Fruit fly (Drosophila melanogaster) whole organism, embryonic: Measurements from ENCODE around the gene CG14982.

Experiments
- Atf-2 ChIP-seq: fragments of 200-800 bp; sonication (Bioruptor generic); optimal IDR thresholded peaks from 2 replicates; lab custom pipeline; 2016; ENCODE audit warnings: missing biosample characterization, missing genetic modification characterization
- CG2199 ChIP-seq: fragments of 200-800 bp; sonication (Bioruptor generic); IDR thresholded peaks from 3 replicates; pipeline ENCODE4 v1.3.6; 2022; ENCODE audit warnings: missing biosample characterization, missing genetic modification characterization
- CG34422 ChIP-seq: fragments of 200-800 bp; sonication (Bioruptor generic); IDR thresholded peaks from 3 replicates; pipeline ENCODE4 v1.3.6; 2022; ENCODE audit warnings: missing biosample characterization, missing genetic modification characterization
- CG3838 ChIP-seq: fragments of 200-800 bp; sonication (Bioruptor generic); optimal IDR thresholded peaks from 3 replicates; lab custom pipeline; 2016; ENCODE audit warnings: missing biosample characterization, missing genetic modification characterization
- CG6689 ChIP-seq: fragments of 200-800 bp; sonication (Bioruptor generic); IDR thresholded peaks from 2 replicates; pipeline ENCODE4 v1.3.6; 2022; ENCODE audit warnings: missing biosample characterization, missing genetic modification characterization
- E2f2 ChIP-seq: fragments of 200-800 bp; sonication (Bioruptor generic); IDR thresholded peaks from 2 replicates; pipeline ENCODE4 v1.3.6; 2022; ENCODE audit warnings: missing biosample characterization, missing genetic modification characterization
- HLH3B ChIP-seq: fragments of 200-800 bp; sonication (Bioruptor generic); IDR thresholded peaks from 2 replicates; pipeline ENCODE4 v1.3.6; 2022; ENCODE audit warnings: missing biosample characterization, missing genetic modification characterization
- Lim3 ChIP-seq: fragments of 200-800 bp; sonication (Bioruptor generic); IDR thresholded peaks from 2 replicates; pipeline ENCODE4 v1.3.6; 2022; ENCODE audit warnings: missing biosample characterization, missing genetic modification characterization
- Mad ChIP-seq: fragments of 200-800 bp; sonication (Bioruptor generic); optimal IDR thresholded peaks from 2 replicates; lab custom pipeline; 2016; ENCODE audit warnings: missing biosample characterization, missing genetic modification characterization
- fd3F ChIP-seq: fragments of 200-800 bp; sonication (Bioruptor generic); optimal IDR thresholded peaks from 2 replicates; lab custom pipeline; 2018; ENCODE audit warnings: missing biosample characterization, mild to moderate bottlenecking, missing genetic modification characterization, moderate library complexity
- gro ChIP-seq: fragments of 200-800 bp; sonication (Bioruptor generic); optimal IDR thresholded peaks from 2 replicates; lab custom pipeline; 2016; ENCODE audit warnings: missing biosample characterization, missing genetic modification characterization
- so ChIP-seq: fragments of 200-800 bp; sonication (Bioruptor generic); IDR thresholded peaks from 3 replicates; pipeline ENCODE4 v1.3.6; 2022; ENCODE audit warnings: missing biosample characterization, missing genetic modification characterization
- ttk ChIP-seq: fragments of 200-800 bp; sonication (Bioruptor generic); IDR thresholded peaks from 2 replicates; pipeline ENCODE4 v2.1.2; 2022; ENCODE audit warnings: missing biosample characterization, missing genetic modification characterization
- tup ChIP-seq: fragments of 200-800 bp; sonication (Bioruptor generic); optimal IDR thresholded peaks from 2 replicates; lab custom pipeline; 2016; ENCODE audit warnings: missing biosample characterization, mild to moderate bottlenecking, missing genetic modification characterization, moderate library complexity

dm6 chr3L:3898978-3899377 is 43.5 kb upstream of the CG14982 start, which contains the start of gene Ccz1:
- TF ChIP-seq CG34422 (GFP tag; lab: Robert Waterston, UW), result no peak
- peak; percentile 54 for TF ChIP-seq CG3838
- no peak for TF ChIP-seq HLH3B (GFP tag; lab: Robert Waterston, UW)
- TF ChIP-seq E2f2 (GFP tag; lab: Robert Waterston, UW), result no peak
- TF ChIP-seq Mad (GFP tag; lab: Kevin White, UChicago), result peak; percentile 74
- no peak for TF ChIP-seq Lim3
- TF ChIP-seq ttk (GFP tag; lab: Robert Waterston, UW), result no peak
- TF ChIP-seq Atf-2 (GFP tag; lab: Kevin White, UChicago), result peak; percentile 81
- no peak for TF ChIP-seq CG2199
- peak; percentile 66 for TF ChIP-seq tup (GFP tag; lab: Kevin White, UChicago)
- peak; percentile 57 for TF ChIP-seq gro (GFP tag; lab: Kevin White, UChicago)
- TF ChIP-seq CG6689 (GFP tag; lab: Robert Waterston, UW), result no peak
- peak; percentile 58 for TF ChIP-seq fd3F (GFP tag; lab: Kevin White, UChicago)
- no peak for TF ChIP-seq so (GFP tag; lab: Robert Waterston, UW)
